Fruit fly (Drosophila melanogaster): ENCODE data around the gene CG31668.
A peak's percentile ranks its signal among the peaks of the same experiment; 100 is the strongest.

The CG31668 gene

DNA sequence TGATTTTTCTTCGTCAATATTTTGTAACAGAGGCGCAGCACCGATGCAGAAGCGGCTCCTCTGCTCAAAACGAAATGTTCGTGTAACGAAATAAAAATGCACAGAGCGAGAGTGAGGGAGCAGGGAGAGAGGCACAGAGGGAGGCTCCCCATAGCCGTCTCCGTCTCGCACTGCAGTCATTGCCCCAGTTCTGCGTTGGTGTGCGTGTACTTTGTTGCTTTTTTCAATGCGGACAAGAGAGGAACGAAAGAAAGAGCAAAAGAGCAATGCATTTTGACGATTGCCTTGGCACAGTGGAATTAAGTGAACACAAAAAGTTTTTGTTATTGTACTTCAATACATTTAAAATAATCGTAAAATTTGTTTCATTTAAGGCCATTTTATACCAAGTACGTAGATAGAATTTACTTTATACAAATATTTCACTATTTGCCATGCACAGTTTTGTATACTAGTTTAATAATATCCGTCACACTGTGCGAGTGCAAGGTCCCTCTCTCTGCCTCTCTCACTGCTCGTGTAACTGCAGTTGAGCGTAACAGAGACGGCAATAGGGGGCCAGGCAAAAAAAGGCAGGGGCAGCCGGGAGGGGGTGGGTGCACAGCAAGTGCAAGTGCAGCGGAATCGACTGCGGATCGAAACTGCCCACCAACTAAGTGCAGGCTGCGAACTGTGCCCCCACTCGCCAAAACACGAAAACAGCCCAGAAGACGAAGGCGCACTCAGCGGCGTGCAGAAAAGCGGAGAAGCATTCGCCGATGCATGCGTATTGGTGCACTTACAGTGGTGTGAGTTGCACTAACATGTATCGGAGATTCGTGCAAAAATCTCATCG, 3.7 kb downstream of the CG31668 start (continued):
- peak; percentile 98 to 99 for TF ChIP-seq chif (GFP tag; optimal IDR thresholded peaks at IDR 0.05)
- peak; percentile 45 for TF ChIP-seq HLHmδ (GFP tag; optimal IDR thresholded peaks at IDR 0.05)
- TF ChIP-seq CG12236 (GFP tag; optimal IDR thresholded peaks at IDR 0.05): peak; percentile 98
- TF ChIP-seq Xrp1 (GFP tag; IDR thresholded peaks at IDR 0.05): peak; percentile 100
- peak; percentile 100 for TF ChIP-seq CG17829 (tag; optimal IDR thresholded peaks at IDR 0.05)
- TF ChIP-seq tup (GFP tag; optimal IDR thresholded peaks at IDR 0.05): peak; percentile 94
- peak; percentile 37 for TF ChIP-seq CG2120 (GFP tag; optimal IDR thresholded peaks at IDR 0.05)
- peak; percentile 99 for TF ChIP-seq Lhr (GFP tag; optimal IDR thresholded peaks at IDR 0.05)
- TF ChIP-seq wor (GFP tag; IDR thresholded peaks at IDR 0.05): peak; percentile 99
- TF ChIP-seq nerfin-2 (GFP tag; IDR thresholded peaks at IDR 0.05; ENCODE audit: partially characterized antibody): peak; percentile 83
- TF ChIP-seq BEAF-32 (GFP tag; optimal IDR thresholded peaks at IDR 0.05): peak; percentile 12
- peak; percentile 99 for TF ChIP-seq dan (GFP tag; IDR thresholded peaks at IDR 0.05)
- peak; percentile 94 for TF ChIP-seq Oaz (GFP tag; IDR thresholded peaks at IDR 0.05)
- TF ChIP-seq Hand (GFP tag; optimal IDR thresholded peaks at IDR 0.05): peak; percentile 77
- peak; percentile 98 for TF ChIP-seq CG18764 (GFP tag; optimal IDR thresholded peaks at IDR 0.05)
- peak; percentile 91 for TF ChIP-seq CG5180 (GFP tag; optimal IDR thresholded peaks at IDR 0.05)
- peak; percentile 100 for TF ChIP-seq CG2875 (GFP tag; optimal IDR thresholded peaks at IDR 0.05)
- TF ChIP-seq GATAe (GFP tag; conservative IDR thresholded peaks at IDR 0.05): 0 out of 2 replicates have a peak, but pooled peaks have one; percentile 22
- peak; percentile 66 for TF ChIP-seq zen2 (GFP tag; IDR thresholded peaks at IDR 0.05; ENCODE audit: partially characterized antibody)
- peak; percentile 95 for TF ChIP-seq Aef1 (GFP tag; IDR thresholded peaks at IDR 0.05)
- peak; percentile 99 for TF ChIP-seq Sox100B (GFP tag; optimal IDR thresholded peaks at IDR 0.05)
- peak; percentile 99 for TF ChIP-seq tap (tag; optimal IDR thresholded peaks at IDR 0.05)
- peak; percentile 98 for TF ChIP-seq D19A (tag; optimal IDR thresholded peaks at IDR 0.05)
- peak; percentile 100 for TF ChIP-seq gce (GFP tag; IDR thresholded peaks at IDR 0.05)
- peak; percentile 100 for TF ChIP-seq gsb-n (tag; optimal IDR thresholded peaks at IDR 0.05)
- TF ChIP-seq ATbp (GFP tag; optimal IDR thresholded peaks at IDR 0.05): peak; percentile 99
- peak; percentile 98 for TF ChIP-seq btn (GFP tag; optimal IDR thresholded peaks at IDR 0.05)
- peak; percentile 67 for TF ChIP-seq CG15514 (GFP tag; optimal IDR thresholded peaks at IDR 0.05)
- TF ChIP-seq nau (GFP tag; optimal IDR thresholded peaks at IDR 0.05): peak; percentile 98
- TF ChIP-seq CG30431 (GFP tag; optimal IDR thresholded peaks at IDR 0.05): peak; percentile 97
- TF ChIP-seq Gsc (GFP tag; IDR thresholded peaks at IDR 0.05): peak; percentile 98
- TF ChIP-seq CG13775 (GFP tag; optimal IDR thresholded peaks at IDR 0.05): peak; percentile 97
- TF ChIP-seq CG2129 (GFP tag; IDR thresholded peaks at IDR 0.05; ENCODE audit: partially characterized antibody): 0 out of 2 replicates have a peak, but pooled peaks have one; percentile 33
- TF ChIP-seq CG8924 (tag; optimal IDR thresholded peaks at IDR 0.05): peak; percentile 99
- peak; percentile 100 for TF ChIP-seq CG8388 (GFP tag; optimal IDR thresholded peaks at IDR 0.05)
- TF ChIP-seq gfzf (GFP tag; optimal IDR thresholded peaks at IDR 0.05): peak; percentile 31
- TF ChIP-seq bcd (GFP tag; optimal IDR thresholded peaks at IDR 0.05): peak; percentile 97
- peak; percentile 94 for TF ChIP-seq CG7786 (GFP tag; optimal IDR thresholded peaks at IDR 0.05)
- TF ChIP-seq H15 (GFP tag; IDR thresholded peaks at IDR 0.05): peak; percentile 99
- peak; percentile 100 for TF ChIP-seq az2 (GFP tag; optimal IDR thresholded peaks at IDR 0.05)
- peak; percentile 95 for TF ChIP-seq dm (GFP tag; optimal IDR thresholded peaks at IDR 0.05)
- peak; percentile 99 for TF ChIP-seq sim (GFP tag; IDR thresholded peaks at IDR 0.05)
- peak; percentile 60 for TF ChIP-seq al (GFP tag; IDR thresholded peaks at IDR 0.05)
- peak; percentile 98 for TF ChIP-seq MTF-1 (GFP tag; optimal IDR thresholded peaks at IDR 0.05; ENCODE audit: borderline replicate concordance)
- peak in 1 of 3 experiments; percentile 100 for TF ChIP-seq lola (GFP tag; optimal IDR thresholded peaks at IDR 0.05)
- TF ChIP-seq Eip74EF (GFP tag; optimal IDR thresholded peaks at IDR 0.05): peak in 1 of 2 experiments; percentile 99
